Fruit fly (Drosophila melanogaster) whole organism, embryonic: Measurements from ENCODE around the gene CG16719.

ENCODE experiments used
- CG10321 ChIP-seq: fragments of 200-800 bp; sonication (Bioruptor generic); IDR thresholded peaks from 2 replicates; pipeline ENCODE4 v1.3.6; 2022; ENCODE audit warnings: missing biosample characterization, missing genetic modification characterization
- CG10654 ChIP-seq: fragments of 200-800 bp; sonication (Bioruptor generic); optimal IDR thresholded peaks from 2 replicates; lab custom pipeline; 2016; ENCODE audit warnings: missing biosample characterization, missing genetic modification characterization
- CG10959 ChIP-seq: fragments of 200-800 bp; sonication (Bioruptor generic); IDR thresholded peaks from 2 replicates; pipeline ENCODE4 v1.3.6; 2022; ENCODE audit warnings: missing biosample characterization, missing genetic modification characterization
- CG11085 ChIP-seq: fragments of 200-800 bp; sonication (Bioruptor generic); IDR thresholded peaks from 2 replicates; pipeline ENCODE4 v1.3.6; 2022; ENCODE audit warnings: missing biosample characterization, missing genetic modification characterization
- CG11093 ChIP-seq: fragments of 200-800 bp; sonication (Bioruptor generic); IDR thresholded peaks from 3 replicates; pipeline ENCODE4 v1.3.6; 2022; ENCODE audit warnings: missing biosample characterization, missing genetic modification characterization
- CG11247 ChIP-seq: fragments of 200-800 bp; sonication (Bioruptor generic); IDR thresholded peaks from 2 replicates; pipeline ENCODE4 v1.3.6; 2022; ENCODE audit warnings: missing biosample characterization, missing genetic modification characterization
- CG12659 ChIP-seq: fragments of 200-800 bp; sonication (Bioruptor generic); optimal IDR thresholded peaks from 3 replicates; lab custom pipeline; 2017; ENCODE audit warnings: mild to moderate bottlenecking, missing biosample characterization, missing genetic modification reagents, missing genetic modification characterization
- CG16779 ChIP-seq: fragments of 200-800 bp; sonication (Bioruptor generic); IDR thresholded peaks from 2 replicates; pipeline ENCODE4 v1.3.6; 2022; ENCODE audit warnings: missing biosample characterization, missing genetic modification characterization
- CG1832 ChIP-seq: fragments of 200-800 bp; sonication (Bioruptor generic); optimal IDR thresholded peaks from 2 replicates; lab custom pipeline; 2017; ENCODE audit warnings: missing biosample characterization, mild to moderate bottlenecking, missing genetic modification characterization, inconsistent platforms
- CG2202 ChIP-seq: fragments of 200-800 bp; sonication (Bioruptor generic); optimal IDR thresholded peaks from 2 replicates; lab custom pipeline; 2018; ENCODE audit warnings: missing biosample characterization, mild to moderate bottlenecking, missing genetic modification characterization
- CG30403 ChIP-seq: fragments of 200-800 bp; sonication (Bioruptor generic); optimal IDR thresholded peaks from 3 replicates; lab custom pipeline; 2016; ENCODE audit warnings: missing biosample characterization, missing genetic modification characterization
- CG34224 ChIP-seq: fragments of 200-800 bp; sonication (Bioruptor generic); IDR thresholded peaks from 3 replicates; pipeline ENCODE4 v1.3.6; 2022; ENCODE audit warnings: missing biosample characterization, missing genetic modification characterization; ENCODE audit not compliant: partially characterized antibody
- CG42726 ChIP-seq: fragments of 200-800 bp; sonication (Bioruptor generic); IDR thresholded peaks from 2 replicates; pipeline ENCODE4 v1.3.6; 2022; ENCODE audit warnings: missing biosample characterization, missing genetic modification characterization; ENCODE audit not compliant: partially characterized antibody
- CG6854 ChIP-seq: fragments of 200-800 bp; sonication (Bioruptor generic); optimal IDR thresholded peaks from 3 replicates; lab custom pipeline; 2017; ENCODE audit warnings: missing biosample characterization, mild to moderate bottlenecking, missing genetic modification characterization
- CG9437 ChIP-seq: fragments of 200-800 bp; sonication (Bioruptor generic); optimal IDR thresholded peaks from 2 replicates; lab custom pipeline; 2018; ENCODE audit warnings: missing biosample characterization, mild to moderate bottlenecking, missing genetic modification characterization
- Camta ChIP-seq: fragments of 200-800 bp; sonication (Bioruptor generic); optimal IDR thresholded peaks from 2 replicates; lab custom pipeline; 2016; ENCODE audit warnings: missing biosample characterization, missing genetic modification characterization
- CkIIα-i1 ChIP-seq: fragments of 200-800 bp; sonication (Bioruptor generic); IDR thresholded peaks from 2 replicates; pipeline ENCODE4 v1.3.6; 2022; ENCODE audit warnings: missing biosample characterization, missing genetic modification characterization
- Dll ChIP-seq: fragments of 200-800 bp; sonication (Bioruptor generic); IDR thresholded peaks from 4 replicates; pipeline ENCODE4 v1.3.6; 2022; ENCODE audit warnings: missing biosample characterization, missing genetic modification characterization; ENCODE audit not compliant: partially characterized antibody
- Ets65A ChIP-seq: fragments of 200-800 bp; sonication (Bioruptor generic); peaks from one replicate; lab custom pipeline; 2016; ENCODE audit warnings: missing biosample characterization, missing genetic modification characterization
- Fer1 ChIP-seq: fragments of 200-800 bp; sonication (Bioruptor generic); optimal IDR thresholded peaks from 2 replicates; lab custom pipeline; 2017; ENCODE audit warnings: missing biosample characterization, mild to moderate bottlenecking, missing genetic modification characterization
- Myb ChIP-seq: fragments of 200-800 bp; sonication (Bioruptor generic); optimal IDR thresholded peaks from 2 replicates; lab custom pipeline; 2016; ENCODE audit warnings: missing biosample characterization, missing genetic modification characterization
- NC2β ChIP-seq: fragments of 200-800 bp; sonication (Bioruptor generic); optimal IDR thresholded peaks from 2 replicates; lab custom pipeline; 2016; ENCODE audit warnings: missing biosample characterization, missing genetic modification characterization
- NFAT ChIP-seq: fragments of 200-800 bp; sonication (Bioruptor generic); IDR thresholded peaks from 2 replicates; pipeline ENCODE4 v1.3.6; 2022; ENCODE audit warnings: missing biosample characterization, missing genetic modification characterization
- PHDP ChIP-seq: fragments of 200-800 bp; sonication (Bioruptor generic); optimal IDR thresholded peaks from 3 replicates; lab custom pipeline; 2018; ENCODE audit warnings: missing biosample characterization, mild to moderate bottlenecking, missing genetic modification characterization, moderate library complexity
- Stat92E ChIP-seq, 3 experiments: fragments of >200 bp in 2 of 3; fragments of 200-800 bp in 1 of 3; sonication (Bioruptor generic) in 1 of 3; optimal IDR thresholded peaks; 2 replicates each; lab custom pipeline; 2017 to 2019; ENCODE audit warnings: missing biosample characterization in 3 of 3, missing genetic modification characterization in 3 of 3, mild to moderate bottlenecking in 1 of 3, moderate library complexity in 1 of 3
- Trl ChIP-seq, 3 experiments: fragments of >200 bp in 2 of 3; fragments of 200-800 bp in 1 of 3; sonication (Bioruptor generic) in 1 of 3; optimal IDR thresholded peaks; 2 replicates in 1 of 3; 3 replicates in 2 of 3; lab custom pipeline; 2016 to 2017; ENCODE audit warnings: missing biosample characterization in 1 of 3, missing genetic modification characterization in 1 of 3
- Xbp1 ChIP-seq: fragments of 200-800 bp; sonication (Bioruptor generic); optimal IDR thresholded peaks from 3 replicates; lab custom pipeline; 2016; ENCODE audit warnings: missing biosample characterization, mild to moderate bottlenecking, missing genetic modification characterization
- bab2 ChIP-seq: fragments of 200-800 bp; sonication (Bioruptor generic); optimal IDR thresholded peaks from 2 replicates; lab custom pipeline; 2016; ENCODE audit warnings: missing biosample characterization, missing genetic modification characterization
- bigmax ChIP-seq: fragments of 200-800 bp; sonication (Bioruptor generic); optimal IDR thresholded peaks from 2 replicates; lab custom pipeline; 2018; ENCODE audit warnings: missing biosample characterization, mild to moderate bottlenecking, missing genetic modification characterization
- bsh ChIP-seq, 2 experiments: fragments of 200-800 bp; sonication (Bioruptor generic); optimal IDR thresholded peaks; 2 replicates each; lab custom pipeline; 2017 to 2018; ENCODE audit warnings: mild to moderate bottlenecking in 2 of 2, missing biosample characterization in 2 of 2, missing genetic modification characterization in 2 of 2, moderate library complexity in 1 of 2
- cato ChIP-seq: fragments of 200-800 bp; sonication (Bioruptor generic); optimal IDR thresholded peaks from 2 replicates; lab custom pipeline; 2016; ENCODE audit warnings: missing biosample characterization, missing genetic modification characterization, borderline replicate concordance
- dmrt99B ChIP-seq: fragments of 200-800 bp; sonication (Bioruptor generic); optimal IDR thresholded peaks from 2 replicates; lab custom pipeline; 2018; ENCODE audit warnings: missing biosample characterization, mild to moderate bottlenecking, missing genetic modification characterization, moderate library complexity
- gem ChIP-seq: fragments of 200-800 bp; sonication (Bioruptor generic); optimal IDR thresholded peaks from 2 replicates; lab custom pipeline; 2019; ENCODE audit warnings: missing biosample characterization, mild to moderate bottlenecking, missing genetic modification characterization, moderate library complexity
- gsb ChIP-seq: fragments of 200-800 bp; sonication (Bioruptor generic); IDR thresholded peaks from 2 replicates; pipeline ENCODE4 v1.3.6; 2022; ENCODE audit warnings: missing biosample characterization, missing genetic modification characterization
- kay ChIP-seq: fragments of 200-800 bp; sonication (Bioruptor generic); optimal IDR thresholded peaks from 2 replicates; lab custom pipeline; 2016; ENCODE audit warnings: missing biosample characterization, missing genetic modification characterization
- lola ChIP-seq, 3 experiments: fragments of >200 bp in 2 of 3; fragments of 200-800 bp in 1 of 3; sonication (Bioruptor generic) in 1 of 3; optimal IDR thresholded peaks; 2 replicates each; lab custom pipeline; 2017 to 2019; ENCODE audit warnings: missing biosample characterization in 3 of 3, missing genetic modification characterization in 3 of 3, mild to moderate bottlenecking in 1 of 3, moderate library complexity in 1 of 3
- odd ChIP-seq: fragments of 200-800 bp; sonication (Bioruptor generic); optimal IDR thresholded peaks from 2 replicates; lab custom pipeline; 2017; ENCODE audit warnings: missing biosample characterization, mild to moderate bottlenecking, missing genetic modification characterization
- otp ChIP-seq: fragments of 200-800 bp; sonication (Bioruptor generic); IDR thresholded peaks from 3 replicates; pipeline ENCODE4, ENCODE4 v1.3.6; 2022; ENCODE audit warnings: missing biosample characterization, missing genetic modification characterization
- prd ChIP-seq, 3 experiments: fragments of >200 bp in 2 of 3; fragments of 200-800 bp in 1 of 3; sonication (Bioruptor generic) in 1 of 3; optimal IDR thresholded peaks in 2 of 3; IDR thresholded peaks in 1 of 3; 2 replicates in 2 of 3; 3 replicates in 1 of 3; pipeline versions ENCODE4 v1.3.6 to Lab custom; 2017 to 2022; ENCODE audit warnings: missing biosample characterization in 1 of 3, missing genetic modification characterization in 1 of 3
- ranshi ChIP-seq: fragments of 200-800 bp; sonication (Bioruptor generic); IDR thresholded peaks from 2 replicates; pipeline ENCODE4 v1.3.6; 2022; ENCODE audit warnings: missing biosample characterization, missing genetic modification characterization
- row ChIP-seq: fragments of 200-800 bp; sonication (Bioruptor generic); IDR thresholded peaks from 3 replicates; pipeline ENCODE4 v1.3.6; 2022; ENCODE audit warnings: missing biosample characterization, missing genetic modification characterization
- slbo ChIP-seq: fragments of 200-800 bp; sonication (Bioruptor generic); IDR thresholded peaks from 2 replicates; pipeline ENCODE4 v1.3.6; 2022; ENCODE audit warnings: missing biosample characterization, missing genetic modification characterization
- sob ChIP-seq: fragments of 200-800 bp; sonication (Bioruptor generic); IDR thresholded peaks from 2 replicates; pipeline ENCODE4 v1.3.6; 2022; ENCODE audit warnings: missing biosample characterization, missing genetic modification characterization
- unc-4 ChIP-seq: fragments of 200-800 bp; sonication (Bioruptor generic); IDR thresholded peaks from 2 replicates; pipeline ENCODE4 v1.3.6; 2022; ENCODE audit warnings: missing biosample characterization, missing genetic modification characterization; ENCODE audit not compliant: partially characterized antibody
- z ChIP-seq: fragments of 200-800 bp; sonication (Bioruptor generic); IDR thresholded peaks from 3 replicates; pipeline ENCODE4 v1.3.6; 2022; ENCODE audit warnings: missing biosample characterization, missing genetic modification characterization
- zen2 ChIP-seq: fragments of 200-800 bp; sonication (Bioruptor generic); IDR thresholded peaks from 3 replicates; pipeline ENCODE4 v1.3.6; 2022; ENCODE audit warnings: missing biosample characterization, missing genetic modification characterization; ENCODE audit not compliant: partially characterized antibody

Gene CG16719

dm6 chr3L:9696650-9697526 lies 11.9 kb downstream of the CG16719 start, which contains the start of gene Prps (continued):
- TF ChIP-seq bab2 (GFP tag; lab: Kevin White, UChicago) = peak; percentile 60
- peak; percentile 82 for TF ChIP-seq PHDP
- peak in 1 of 3 experiments; percentile 27 for TF ChIP-seq lola (GFP tag; optimal IDR thresholded peaks at IDR 0.05; lab: Kevin White, UChicago)
- TF ChIP-seq CG11085 = peak; percentile 56; the same call in 1 of the 2 replicates
- peak; percentile 61 for TF ChIP-seq CG11247
- peak; percentile 61; the same call in 1 of the 3 replicates for TF ChIP-seq CG11093 (GFP tag; lab: Robert Waterston, UW)
- TF ChIP-seq unc-4 = peak; percentile 33; the same call in 1 of the 2 replicates
- peak; percentile 98 for TF ChIP-seq row (GFP tag; lab: Robert Waterston, UW)
- TF ChIP-seq gsb (GFP tag; lab: Robert Waterston, UW) = peak; percentile 40; the same call in 1 of the 2 replicates
- TF ChIP-seq Myb (GFP tag; lab: Kevin White, UChicago) = peak; percentile 58
- peak; percentile 75 for TF ChIP-seq CG10654
- TF ChIP-seq gem (tag; lab: Kevin White, UChicago) = peak; percentile 74
- TF ChIP-seq ranshi (GFP tag; lab: Robert Waterston, UW) = peak; percentile 85
- peak; percentile 76 to 97 for TF ChIP-seq Trl (optimal IDR thresholded peaks at IDR 0.05; lab: Kevin White, UChicago)
- TF ChIP-seq Trl (GFP tag; optimal IDR thresholded peaks at IDR 0.05; lab: Kevin White, UChicago) = peak; percentile 85
- peak in 1 of 3 experiments; percentile 68 for TF ChIP-seq Stat92E (GFP tag; optimal IDR thresholded peaks at IDR 0.05; lab: Kevin White, UChicago)
- TF ChIP-seq CG2202 (tag; lab: Kevin White, UChicago) = no peak
- no peak for TF ChIP-seq z (GFP tag; lab: Robert Waterston, UW)
- peak; percentile 94 for TF ChIP-seq Ets65A (GFP tag; lab: Kevin White, UChicago)
- TF ChIP-seq CG6854 = peak; percentile 84
- TF ChIP-seq CG42726 = no peak; the same call in 1 of the 2 replicates
- peak; percentile 39 for TF ChIP-seq bigmax (GFP tag; lab: Kevin White, UChicago)
- TF ChIP-seq NFAT (GFP tag; lab: Robert Waterston, UW) = peak; percentile 88
- no peak for TF ChIP-seq CkIIα-i1
- TF ChIP-seq CG30403 (GFP tag; lab: Kevin White, UChicago) = peak; percentile 75
- peak; percentile 72; the same call in 2 of the 3 replicates for TF ChIP-seq otp
- TF ChIP-seq CG16779 (GFP tag; lab: Robert Waterston, UW) = peak; percentile 87
- TF ChIP-seq Dll (GFP tag; lab: Robert Waterston, UW) = 0 out of 4 replicates have a peak, but pooled peaks have one; percentile 30
- peak; percentile 18 for TF ChIP-seq CG9437 (GFP tag; lab: Kevin White, UChicago)
- TF ChIP-seq dmrt99B (tag; lab: Kevin White, UChicago) = peak; percentile 85
- TF ChIP-seq CG10959 = peak; percentile 68; the same call in 1 of the 2 replicates
- TF ChIP-seq CG34224 (GFP tag; lab: Robert Waterston, UW) = peak; percentile 31; the same call in 1 of the 3 replicates
- no peak for TF ChIP-seq prd (optimal IDR thresholded peaks at IDR 0.05; lab: Kevin White, UChicago)
- TF ChIP-seq prd (GFP tag; IDR thresholded peaks at IDR 0.05; lab: Robert Waterston, UW) = peak; percentile 81
- no peak for TF ChIP-seq zen2
- TF ChIP-seq CG12659 (GFP tag; lab: Kevin White, UChicago) = peak; percentile 48
- peak; percentile 65 for TF ChIP-seq odd (GFP tag; lab: Kevin White, UChicago)
- TF ChIP-seq sob = peak; percentile 84
- TF ChIP-seq NC2β = peak; percentile 74
- peak; percentile 83 for TF ChIP-seq Fer1
- TF ChIP-seq CG10321 (GFP tag; lab: Robert Waterston, UW) = no peak
- peak; percentile 72 for TF ChIP-seq Xbp1 (GFP tag; lab: Kevin White, UChicago)
- no peak for TF ChIP-seq cato (GFP tag; lab: Kevin White, UChicago)
- peak; percentile 65 for TF ChIP-seq Camta (GFP tag; lab: Kevin White, UChicago)
- TF ChIP-seq CG1832 (GFP tag; lab: Kevin White, UChicago) = no peak
- TF ChIP-seq bsh (GFP tag; optimal IDR thresholded peaks at IDR 0.05; lab: Kevin White, UChicago) = peak; percentile 60 to 72
- peak; percentile 82 for TF ChIP-seq slbo
- peak; percentile 75 for TF ChIP-seq kay (GFP tag; lab: Kevin White, UChicago)
